Worm (Caenorhabditis elegans) whole organism, midembryonic: ENCODE results near the gene asp-17.

Experiments
- T22C8.4 ChIP-seq: fragments of 200-800 bp; sonication (Bioruptor generic); IDR thresholded peaks from 2 replicates; pipeline ENCODE4 v1.3.6; 2022; ENCODE audit warnings: missing genetic modification characterization, missing compliant biosample characterization
- flt-1 ChIP-seq: fragments of 200-800 bp; sonication (Bioruptor generic); IDR thresholded peaks from 2 replicates; pipeline ENCODE4 v1.3.6; 2022; ENCODE audit warnings: missing genetic modification characterization, missing compliant biosample characterization
- klf-2 ChIP-seq: fragments of 200-800 bp; sonication (Bioruptor generic); conservative IDR thresholded peaks from 2 replicates; pipeline ENCODE4 v1.3.6; 2022; ENCODE audit warnings: missing genetic modification reagents, missing genetic modification characterization, missing compliant biosample characterization
- med-1 ChIP-seq: sonication (generic microtip); optimal IDR thresholded peaks from 2 replicates; lab custom pipeline; 2017; ENCODE audit warnings: missing genetic modification characterization, mild to moderate bottlenecking, missing compliant biosample characterization, antibody characterized with exemption, missing genetic modification reagents; ENCODE audit not compliant: insufficient read depth
- tab-1 ChIP-seq: fragments of 200-800 bp; sonication (Bioruptor generic); IDR thresholded peaks from 2 replicates; pipeline ENCODE4 v1.3.6; 2022; ENCODE audit warnings: missing genetic modification characterization, missing compliant biosample characterization
- ztf-23 ChIP-seq: fragments of 200-800 bp; sonication (Bioruptor generic); IDR thresholded peaks from 2 replicates; pipeline ENCODE4 v1.3.6; 2022; ENCODE audit warnings: missing genetic modification reagents, missing genetic modification characterization, missing compliant biosample characterization
- ztf-29 ChIP-seq: fragments of 200-800 bp; sonication (Bioruptor generic); IDR thresholded peaks from 2 replicates; pipeline ENCODE4 v1.3.6; 2022; ENCODE audit warnings: missing genetic modification reagents, missing genetic modification characterization, missing compliant biosample characterization

ce11 chrV:19083789-19084188 is 46.7 kb upstream of the asp-17 start:
- TF ChIP-seq tab-1 (no peak), med-1 (GFP tag; lab: Kevin White, UChicago) (no peak), T22C8.4 (GFP tag; lab: Robert Waterston, UW) (no peak), klf-2 (no peak), ztf-29 (no peak), ztf-23 (GFP tag; lab: Robert Waterston, UW) (no peak), flt-1 (GFP tag; lab: Robert Waterston, UW) (no peak)
